Fruit fly (Drosophila melanogaster): ENCODE results near the gene CG4440.

dm6 chr2L:16281419-16282076, 48.2 kb upstream of the CG4440 start:
- TF ChIP-seq CG9817 (tag; optimal IDR thresholded peaks at IDR 0.05): no peak
- no peak for TF ChIP-seq exex (tag; optimal IDR thresholded peaks at IDR 0.05)
- no peak for TF ChIP-seq CG9609 (GFP tag; optimal IDR thresholded peaks at IDR 0.05)
- TF ChIP-seq CG34376 (GFP tag; optimal IDR thresholded peaks at IDR 0.05): no peak
- peak; percentile 13 for TF ChIP-seq CG7556 (GFP tag; optimal IDR thresholded peaks at IDR 0.05)
- TF ChIP-seq h (optimal IDR thresholded peaks at IDR 0.05): no peak
- TF ChIP-seq CG2678 (tag; optimal IDR thresholded peaks at IDR 0.05): peak; percentile 20
- no peak for TF ChIP-seq CG14050 (GFP tag; IDR thresholded peaks at IDR 0.05)
- TF ChIP-seq CG10431 (GFP tag; optimal IDR thresholded peaks at IDR 0.05): no peak
- TF ChIP-seq CG2120 (GFP tag; optimal IDR thresholded peaks at IDR 0.05): no peak
- TF ChIP-seq pan (optimal IDR thresholded peaks at IDR 0.05): no peak
- TF ChIP-seq pan (GFP tag; optimal IDR thresholded peaks at IDR 0.05 in 1 of 2, IDR thresholded peaks at IDR 0.05 in 1 of 2): no peak
- no peak for TF ChIP-seq CG6689 (GFP tag; IDR thresholded peaks at IDR 0.05)
